Fruit fly (Drosophila melanogaster) whole organism, embryonic: ENCODE data around the gene CG16826.

Experiments used
- ATbp ChIP-seq: fragments of 200-800 bp; sonication (Bioruptor generic); optimal IDR thresholded peaks from 2 replicates; lab custom pipeline; 2017; ENCODE audit warnings: missing biosample characterization, mild to moderate bottlenecking, missing genetic modification characterization, missing genetic modification reagents
- Ada2b ChIP-seq: fragments of 200-800 bp; sonication (Bioruptor generic); IDR thresholded peaks from 2 replicates; pipeline ENCODE4 v1.3.6; 2022; ENCODE audit warnings: missing biosample characterization, missing genetic modification characterization
- Antp ChIP-seq: fragments of 200-800 bp; sonication (Bioruptor generic); optimal IDR thresholded peaks from 3 replicates; lab custom pipeline; 2016; ENCODE audit warnings: missing biosample characterization, missing genetic modification characterization
- Asciz ChIP-seq: fragments of 200-800 bp; sonication (Bioruptor generic); optimal IDR thresholded peaks from 2 replicates; lab custom pipeline; 2017; ENCODE audit warnings: missing biosample characterization, mild to moderate bottlenecking, missing genetic modification characterization, missing genetic modification reagents
- CG10267 ChIP-seq: fragments of 200-800 bp; sonication (Bioruptor generic); optimal IDR thresholded peaks from 2 replicates; lab custom pipeline; 2018; ENCODE audit warnings: missing biosample characterization, mild to moderate bottlenecking, missing genetic modification characterization, moderate library complexity
- CG10431 ChIP-seq: fragments of 200-800 bp; sonication (Bioruptor generic); optimal IDR thresholded peaks from 3 replicates; lab custom pipeline; 2018; ENCODE audit warnings: missing biosample characterization, mild to moderate bottlenecking, missing genetic modification characterization
- CG11093 ChIP-seq: fragments of 200-800 bp; sonication (Bioruptor generic); IDR thresholded peaks from 3 replicates; pipeline ENCODE4 v1.3.6; 2022; ENCODE audit warnings: missing biosample characterization, missing genetic modification characterization
- CG14050 ChIP-seq: fragments of 200-800 bp; sonication (Bioruptor generic); IDR thresholded peaks from 3 replicates; pipeline ENCODE4 v1.3.6; 2022; ENCODE audit warnings: missing biosample characterization, missing genetic modification characterization
- CG15011 ChIP-seq: fragments of 200-800 bp; sonication (Bioruptor generic); optimal IDR thresholded peaks from 3 replicates; lab custom pipeline; 2018; ENCODE audit warnings: missing biosample characterization, mild to moderate bottlenecking, missing genetic modification characterization
- CG15514 ChIP-seq: fragments of 200-800 bp; sonication (Bioruptor generic); optimal IDR thresholded peaks from 3 replicates; lab custom pipeline; 2017; ENCODE audit warnings: missing biosample characterization, missing genetic modification characterization, mild to moderate bottlenecking, moderate library complexity, missing genetic modification reagents
- CG17361 ChIP-seq: fragments of 200-800 bp; sonication (Bioruptor generic); IDR thresholded peaks from 3 replicates; pipeline ENCODE4 v1.3.6; 2022; ENCODE audit warnings: missing biosample characterization, missing genetic modification characterization
- CG17612 ChIP-seq: fragments of 200-800 bp; sonication (Bioruptor generic); IDR thresholded peaks from 2 replicates; pipeline ENCODE4 v1.3.6; 2022; ENCODE audit warnings: missing biosample characterization, missing genetic modification characterization
- CG17829 ChIP-seq: fragments of 200-800 bp; optimal IDR thresholded peaks from 2 replicates; lab custom pipeline; 2019; ENCODE audit warnings: missing biosample characterization, mild to moderate bottlenecking, missing genetic modification characterization, moderate library complexity
- CG18011 ChIP-seq: fragments of 200-800 bp; sonication (Bioruptor generic); optimal IDR thresholded peaks from 2 replicates; lab custom pipeline; 2017; ENCODE audit warnings: missing biosample characterization, missing genetic modification characterization, mild to moderate bottlenecking, moderate library complexity, missing genotype
- CG2116 ChIP-seq: fragments of 200-800 bp; sonication (Bioruptor generic); optimal IDR thresholded peaks from 3 replicates; lab custom pipeline; 2018; ENCODE audit warnings: missing biosample characterization, mild to moderate bottlenecking, missing genetic modification characterization
- CG30403 ChIP-seq: fragments of 200-800 bp; sonication (Bioruptor generic); optimal IDR thresholded peaks from 3 replicates; lab custom pipeline; 2016; ENCODE audit warnings: missing biosample characterization, missing genetic modification characterization
- CG3065 ChIP-seq: fragments of 200-800 bp; sonication (Bioruptor generic); optimal IDR thresholded peaks from 2 replicates; lab custom pipeline; 2016; ENCODE audit warnings: missing biosample characterization, missing genetic modification characterization
- CG3163 ChIP-seq: fragments of 200-800 bp; sonication (Bioruptor generic); optimal IDR thresholded peaks from 3 replicates; lab custom pipeline; 2016; ENCODE audit warnings: missing biosample characterization, missing genetic modification characterization
- CG3995 ChIP-seq: fragments of 200-800 bp; sonication (Bioruptor generic); optimal IDR thresholded peaks from 3 replicates; lab custom pipeline; 2016; ENCODE audit warnings: missing biosample characterization, missing genetic modification characterization
- CG4404 ChIP-seq: fragments of 200-800 bp; sonication (Bioruptor generic); IDR thresholded peaks from 2 replicates; pipeline ENCODE4 v1.3.6; 2022; ENCODE audit warnings: missing biosample characterization, missing genetic modification characterization
- CG5180 ChIP-seq: fragments of 200-800 bp; sonication (Bioruptor generic); optimal IDR thresholded peaks from 3 replicates; lab custom pipeline; 2017; ENCODE audit warnings: missing biosample characterization, missing genetic modification characterization, mild to moderate bottlenecking, moderate library complexity, missing genetic modification reagents
- CG6765 ChIP-seq: fragments of 200-800 bp; sonication (Bioruptor generic); optimal IDR thresholded peaks from 3 replicates; lab custom pipeline; 2017; ENCODE audit warnings: missing biosample characterization, mild to moderate bottlenecking, missing genetic modification characterization
- CG9932 ChIP-seq: fragments of 200-800 bp; sonication (Bioruptor generic); IDR thresholded peaks from 2 replicates; pipeline ENCODE4 v1.3.6; 2022; ENCODE audit warnings: missing biosample characterization, missing genetic modification characterization
- Chrac-16 ChIP-seq: fragments of 200-800 bp; sonication (Bioruptor generic); optimal IDR thresholded peaks from 3 replicates; lab custom pipeline; 2016; ENCODE audit warnings: missing biosample characterization, missing genetic modification characterization
- CoRest ChIP-seq: fragments of 200-800 bp; sonication (Bioruptor generic); optimal IDR thresholded peaks from 3 replicates; lab custom pipeline; 2018; ENCODE audit warnings: missing biosample characterization, mild to moderate bottlenecking, missing genetic modification characterization, moderate library complexity
- D19B ChIP-seq: fragments of 200-800 bp; sonication (Bioruptor generic); optimal IDR thresholded peaks from 2 replicates; lab custom pipeline; 2017; ENCODE audit warnings: missing biosample characterization, mild to moderate bottlenecking, missing genetic modification characterization
- Dad ChIP-seq: fragments of 200-800 bp; sonication (Bioruptor generic); optimal IDR thresholded peaks from 3 replicates; lab custom pipeline; 2016; ENCODE audit warnings: missing biosample characterization, missing genetic modification characterization
- Dip3 ChIP-seq: fragments of 200-800 bp; sonication (Bioruptor generic); optimal IDR thresholded peaks from 3 replicates; lab custom pipeline; 2016; ENCODE audit warnings: missing biosample characterization, missing genetic modification characterization
- Mrtf ChIP-seq: fragments of 200-800 bp; sonication (Bioruptor generic); IDR thresholded peaks from 3 replicates; pipeline ENCODE4 v1.3.6; 2022; ENCODE audit warnings: missing biosample characterization, missing genetic modification characterization
- NFAT ChIP-seq: fragments of 200-800 bp; sonication (Bioruptor generic); IDR thresholded peaks from 2 replicates; pipeline ENCODE4 v1.3.6; 2022; ENCODE audit warnings: missing biosample characterization, missing genetic modification characterization
- Oaz ChIP-seq: fragments of 200-800 bp; sonication (Bioruptor generic); IDR thresholded peaks from 2 replicates; pipeline ENCODE4 v1.3.6; 2022; ENCODE audit warnings: missing biosample characterization, missing genetic modification characterization
- Sry-β ChIP-seq: fragments of 200-800 bp; sonication (Bioruptor generic); optimal IDR thresholded peaks from 2 replicates; lab custom pipeline; 2018; ENCODE audit warnings: missing biosample characterization, mild to moderate bottlenecking, missing genetic modification characterization, moderate library complexity
- ac ChIP-seq: fragments of 200-800 bp; sonication (Bioruptor generic); optimal IDR thresholded peaks from 3 replicates; lab custom pipeline; 2017; ENCODE audit warnings: missing biosample characterization, mild to moderate bottlenecking, missing genetic modification characterization
- ara ChIP-seq: fragments of 200-800 bp; sonication (Bioruptor generic); IDR thresholded peaks from 2 replicates; pipeline ENCODE4 v1.3.6; 2022; ENCODE audit warnings: missing biosample characterization, missing genetic modification characterization
- chinmo ChIP-seq: fragments of 200-800 bp; sonication (Bioruptor generic); IDR thresholded peaks from 4 replicates; pipeline ENCODE4 v1.3.6; 2022; ENCODE audit warnings: missing biosample characterization, missing genetic modification characterization; ENCODE audit not compliant: partially characterized antibody
- croc ChIP-seq: fragments of 200-800 bp; sonication (Bioruptor generic); conservative IDR thresholded peaks from 3 replicates; pipeline ENCODE4 v1.3.6; 2022; ENCODE audit warnings: missing biosample characterization, missing genetic modification characterization
- da ChIP-seq: fragments of 200-800 bp; sonication (Bioruptor generic); optimal IDR thresholded peaks from 2 replicates; lab custom pipeline; 2016; ENCODE audit warnings: missing biosample characterization, missing genetic modification characterization
- en ChIP-seq: fragments of 200-800 bp; sonication (Bioruptor generic); optimal IDR thresholded peaks from 2 replicates; lab custom pipeline; 2016; ENCODE audit warnings: missing biosample characterization, missing genetic modification characterization
- fru ChIP-seq: fragments of >200 bp; optimal IDR thresholded peaks from 2 replicates; lab custom pipeline; 2017
- gt ChIP-seq: fragments of 200-800 bp; sonication (Bioruptor generic); IDR thresholded peaks from 2 replicates; pipeline ENCODE4 v1.3.6; 2022; ENCODE audit warnings: missing biosample characterization, missing genetic modification characterization
- knrl ChIP-seq: fragments of 200-800 bp; sonication (Bioruptor generic); IDR thresholded peaks from 3 replicates; pipeline ENCODE4 v1.3.6; 2022; ENCODE audit warnings: missing biosample characterization, missing genetic modification characterization; ENCODE audit not compliant: partially characterized antibody
- oc ChIP-seq: fragments of 200-800 bp; sonication (Bioruptor generic); optimal IDR thresholded peaks from 2 replicates; lab custom pipeline; 2018; ENCODE audit warnings: missing biosample characterization, mild to moderate bottlenecking, missing genetic modification characterization, moderate library complexity
- org-1 ChIP-seq: fragments of 200-800 bp; sonication (Bioruptor generic); optimal IDR thresholded peaks from 2 replicates; lab custom pipeline; 2017; ENCODE audit warnings: missing biosample characterization, missing genetic modification characterization
- prd ChIP-seq, 3 experiments: fragments of >200 bp in 2 of 3; fragments of 200-800 bp in 1 of 3; sonication (Bioruptor generic) in 1 of 3; optimal IDR thresholded peaks in 2 of 3; IDR thresholded peaks in 1 of 3; 2 replicates in 2 of 3; 3 replicates in 1 of 3; pipeline versions ENCODE4 v1.3.6 to Lab custom; 2017 to 2022; ENCODE audit warnings: missing biosample characterization in 1 of 3, missing genetic modification characterization in 1 of 3
- sisA ChIP-seq: fragments of 200-800 bp; sonication (Bioruptor generic); IDR thresholded peaks from 2 replicates; pipeline ENCODE4 v1.3.6; 2022; ENCODE audit warnings: missing biosample characterization, missing genetic modification characterization
- slp2 ChIP-seq: fragments of 200-800 bp; sonication (Bioruptor generic); optimal IDR thresholded peaks from 2 replicates; lab custom pipeline; 2016; ENCODE audit warnings: missing biosample characterization, missing genetic modification characterization
- sqz ChIP-seq: fragments of 200-800 bp; sonication (Bioruptor generic); optimal IDR thresholded peaks from 3 replicates; lab custom pipeline; 2018; ENCODE audit warnings: missing biosample characterization, mild to moderate bottlenecking, missing genetic modification characterization
- ssp ChIP-seq: fragments of 200-800 bp; sonication (Bioruptor generic); IDR thresholded peaks from 2 replicates; pipeline ENCODE4 v1.3.6; 2022; ENCODE audit warnings: missing biosample characterization, missing genetic modification characterization
- tx ChIP-seq: fragments of 200-800 bp; sonication (Bioruptor generic); optimal IDR thresholded peaks from 2 replicates; lab custom pipeline; 2016; ENCODE audit warnings: missing biosample characterization, missing genetic modification characterization

The CG16826 gene

DNA sequence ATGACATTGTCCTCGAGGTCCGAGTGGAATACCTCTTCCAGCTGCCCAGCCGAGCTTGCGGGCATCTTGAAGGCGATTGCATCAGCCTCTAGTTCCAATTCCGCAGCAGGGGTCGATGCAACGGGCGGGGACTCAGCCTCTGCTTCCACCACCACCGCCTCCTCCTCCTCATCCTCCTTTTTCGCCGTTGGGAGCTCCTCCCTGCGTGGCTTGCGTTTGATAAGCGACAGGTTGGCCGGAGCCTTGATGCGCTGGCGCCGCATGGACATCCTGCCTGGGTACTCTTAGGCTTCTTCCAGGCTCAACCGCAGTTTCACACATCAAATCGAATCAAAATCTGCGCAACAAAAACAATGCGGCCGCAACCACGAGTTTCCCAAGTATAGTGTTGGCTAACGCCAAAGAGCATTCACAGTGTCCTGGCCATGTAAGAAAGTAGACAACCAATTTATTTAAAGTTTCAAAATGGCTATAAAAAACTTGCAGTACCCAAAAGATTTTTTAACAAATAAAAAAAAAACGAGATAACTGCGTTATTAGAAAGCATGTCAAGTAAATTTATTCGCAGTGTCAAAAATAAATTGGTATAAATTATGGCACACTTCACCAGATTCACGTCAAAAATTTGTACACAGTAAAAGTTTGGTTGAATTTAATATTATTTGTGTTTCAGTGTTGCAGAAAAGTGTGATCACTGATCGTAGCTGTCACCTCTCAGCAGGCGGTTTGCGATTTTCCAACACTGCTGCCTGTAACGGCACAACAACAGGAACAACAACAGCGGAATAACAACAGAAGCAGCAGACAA is 26.1 kb downstream of the CG16826 start, which contains the start of the genes Bdp1 and CG6565 (continued):
- no peak for TF ChIP-seq prd (optimal IDR thresholded peaks at IDR 0.05; lab: Kevin White, UChicago)
- peak; percentile 98 for TF ChIP-seq prd (GFP tag; IDR thresholded peaks at IDR 0.05; lab: Robert Waterston, UW)
- TF ChIP-seq Mrtf (GFP tag; lab: Robert Waterston, UW): peak; percentile 92
- TF ChIP-seq ara (GFP tag; lab: Robert Waterston, UW): peak; percentile 92
- TF ChIP-seq CG17829 (tag; lab: Kevin White, UChicago): peak; percentile 91
- TF ChIP-seq Sry-β (GFP tag; lab: Kevin White, UChicago): peak; percentile 88
- TF ChIP-seq slp2 (GFP tag; lab: Kevin White, UChicago): peak; percentile 99
- TF ChIP-seq Chrac-16: peak; percentile 98
- TF ChIP-seq D19B (GFP tag; lab: Kevin White, UChicago): peak; percentile 92
- peak; percentile 99 for TF ChIP-seq tx (GFP tag; lab: Kevin White, UChicago)
- peak; percentile 63 for TF ChIP-seq knrl (GFP tag; lab: Robert Waterston, UW)
- TF ChIP-seq ac: peak; percentile 84
- TF ChIP-seq da: peak; percentile 97
- TF ChIP-seq org-1 (GFP tag; lab: Kevin White, UChicago): peak; percentile 96
- peak; percentile 89 for TF ChIP-seq CG18011 (GFP tag; lab: Kevin White, UChicago)
- TF ChIP-seq ATbp (GFP tag; lab: Kevin White, UChicago): peak; percentile 91
- peak; percentile 93 for TF ChIP-seq Asciz (GFP tag; lab: Kevin White, UChicago)
- TF ChIP-seq gt: peak; percentile 81
- peak; percentile 98 for TF ChIP-seq Antp (GFP tag; lab: Kevin White, UChicago)
- TF ChIP-seq CG30403 (GFP tag; lab: Kevin White, UChicago): peak; percentile 99
- TF ChIP-seq fru (lab: Kevin White, UChicago): no peak
- no peak for TF ChIP-seq chinmo
- TF ChIP-seq CG2116: peak; percentile 87
- TF ChIP-seq en (GFP tag; lab: Kevin White, UChicago): peak; percentile 94
- TF ChIP-seq CG15514 (GFP tag; lab: Kevin White, UChicago): peak; percentile 89
- peak; percentile 82 for TF ChIP-seq CG10431 (GFP tag; lab: Kevin White, UChicago)
- peak; percentile 92 for TF ChIP-seq sqz
- peak; percentile 92 for TF ChIP-seq CG14050 (GFP tag; lab: Robert Waterston, UW)
- TF ChIP-seq CoRest (tag; lab: Kevin White, UChicago): peak; percentile 99
- peak; percentile 88 for TF ChIP-seq CG17612 (GFP tag; lab: Robert Waterston, UW)
- peak; percentile 98 for TF ChIP-seq CG9932 (GFP tag; lab: Robert Waterston, UW)
- TF ChIP-seq CG15011 (GFP tag; lab: Kevin White, UChicago): peak; percentile 94
- TF ChIP-seq Ada2b (GFP tag; lab: Robert Waterston, UW): peak; percentile 93
- TF ChIP-seq croc (GFP tag; lab: Robert Waterston, UW): peak; percentile 95
- TF ChIP-seq sisA (GFP tag; lab: Robert Waterston, UW): peak; percentile 97
- TF ChIP-seq Dip3 (GFP tag; lab: Kevin White, UChicago): peak; percentile 99
- TF ChIP-seq CG5180: peak; percentile 85
- peak; percentile 99 for TF ChIP-seq CG17361
- peak; percentile 91 for TF ChIP-seq CG3163 (GFP tag; lab: Kevin White, UChicago)
- peak; percentile 90 for TF ChIP-seq NFAT (GFP tag; lab: Robert Waterston, UW)
- TF ChIP-seq CG4404 (GFP tag; lab: Robert Waterston, UW): peak; percentile 98
- peak; percentile 86 for TF ChIP-seq Oaz (GFP tag; lab: Robert Waterston, UW)
- TF ChIP-seq oc (tag; lab: Kevin White, UChicago): peak; percentile 86
- TF ChIP-seq CG11093 (GFP tag; lab: Robert Waterston, UW): peak; percentile 97
- TF ChIP-seq Dad (GFP tag; lab: Kevin White, UChicago): peak; percentile 98
- TF ChIP-seq CG6765 (GFP tag; lab: Kevin White, UChicago): peak; percentile 85
- peak; percentile 96 for TF ChIP-seq CG3065
- peak; percentile 92 for TF ChIP-seq ssp (GFP tag; lab: Robert Waterston, UW)
- TF ChIP-seq CG3995: peak; percentile 95
- peak; percentile 100 for TF ChIP-seq CG10267
